Worm (Caenorhabditis elegans): ENCODE results near the gene phat-5.

phat-5 gene

ce11 chrV:4162922-4163321 lies 40.6 kb upstream of the phat-5 start, which contains the start of gene Y45G5AM.4:
Gene Y45G5AM.4 (plus strand): TSS chrV:4163222.
- TF ChIP-seq sdz-12 (GFP tag; optimal IDR thresholded peaks at IDR 0.05): no peak
- no peak for TF ChIP-seq dmd-6 (GFP tag; IDR thresholded peaks at IDR 0.05)
- no peak for TF ChIP-seq mxl-3 (GFP tag; optimal IDR thresholded peaks at IDR 0.05)
- no peak for TF ChIP-seq D1046.2 (GFP tag; IDR thresholded peaks at IDR 0.05)
- no peak for TF ChIP-seq nhr-48 (tag; optimal IDR thresholded peaks at IDR 0.05)
- no peak for TF ChIP-seq egl-27 (tag; optimal IDR thresholded peaks at IDR 0.05)
- TF ChIP-seq ztf-7 (tag; optimal IDR thresholded peaks at IDR 0.05): no peak
- TF ChIP-seq aha-1 (tag): no peak
- no peak for TF ChIP-seq lin-29 (GFP tag; IDR thresholded peaks at IDR 0.05)
- no peak for TF ChIP-seq dmd-8 (GFP tag; IDR thresholded peaks at IDR 0.05)
- no peak for TF ChIP-seq zip-11 (GFP tag; IDR thresholded peaks at IDR 0.05)
- no peak for TF ChIP-seq spr-3 (GFP tag; optimal IDR thresholded peaks at IDR 0.05)
- TF ChIP-seq T20F7.1 (GFP tag; optimal IDR thresholded peaks at IDR 0.05): no peak
- no peak for TF ChIP-seq Y5F2A.4 (GFP tag; optimal IDR thresholded peaks at IDR 0.05)
- no peak for TF ChIP-seq ceh-62 (tag; optimal IDR thresholded peaks at IDR 0.05)
- TF ChIP-seq ZK546.5 (tag; optimal IDR thresholded peaks at IDR 0.05): no peak
- no peak for TF ChIP-seq gei-8 (GFP tag; optimal IDR thresholded peaks at IDR 0.05)
- no peak for TF ChIP-seq ztf-11 (tag; optimal IDR thresholded peaks at IDR 0.05)
- TF ChIP-seq unc-130 (GFP tag; optimal IDR thresholded peaks at IDR 0.05): no peak

DNA sequence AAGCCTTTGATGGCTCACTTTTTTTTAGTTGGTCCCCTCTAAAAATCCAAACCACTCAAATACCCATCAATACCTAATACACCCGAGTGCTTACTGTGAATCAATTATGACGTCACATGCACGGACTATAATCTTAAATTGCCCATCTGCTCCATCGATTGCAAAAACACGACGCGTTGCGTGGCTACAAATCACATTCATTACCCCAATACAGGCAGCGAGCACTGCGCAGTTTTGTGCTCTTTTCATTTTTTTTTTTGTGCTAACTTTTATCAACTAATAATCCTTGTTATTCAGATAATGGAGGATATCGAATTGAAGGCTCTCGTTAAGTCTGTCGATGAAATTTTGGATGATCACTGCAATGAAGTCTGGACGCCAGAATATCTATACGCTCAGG lies 37.8 kb upstream of the phat-5 start, which contains the start of gene Y45G5AM.5:
Gene Y45G5AM.5, plus strand, starts transcription at position 301 of the 400 bp plus-strand sequence.
- TF ChIP-seq unc-62 (GFP tag; optimal IDR thresholded peaks at IDR 0.05 in 1 of 2): peak in 1 of 2 experiments; percentile 27
- no peak for TF ChIP-seq unc-62 (tag; optimal IDR thresholded peaks at IDR 0.05)
- TF ChIP-seq lin-1 (GFP tag; IDR thresholded peaks at IDR 0.05): no peak

ce11 chrV:4157291-4157690 lies 35.0 kb upstream of the phat-5 start:
- TF ChIP-seq daf-16 (GFP tag; optimal IDR thresholded peaks at IDR 0.05) (peak in 1 of 2 experiments; percentile 40), daf-16 (tag; optimal IDR thresholded peaks at IDR 0.05) (no peak), nhr-11 (tag; optimal IDR thresholded peaks at IDR 0.05) (peak; percentile 20), duxl-1 (tag; optimal IDR thresholded peaks at IDR 0.05; ENCODE audit: poor library complexity) (no peak), lsy-2 (tag; optimal IDR thresholded peaks at IDR 0.05) (no peak), Y105C5A.15 (GFP tag; IDR thresholded peaks at IDR 0.05) (no peak), nhr-42 (GFP tag; IDR thresholded peaks at IDR 0.05) (no peak), nhr-28 (tag; optimal IDR thresholded peaks at IDR 0.05) (peak; percentile 32), jun-1 (tag; optimal IDR thresholded peaks at IDR 0.05) (no peak), gei-8 (GFP tag; optimal IDR thresholded peaks at IDR 0.05) (no peak), unc-62 (GFP tag; optimal IDR thresholded peaks at IDR 0.05 in 1 of 2) (peak in 1 of 2 experiments; percentile 72), unc-62 (tag; optimal IDR thresholded peaks at IDR 0.05) (no peak), arid-1 (GFP tag; conservative IDR thresholded peaks at IDR 0.05) (no peak), nhr-76 (tag; optimal IDR thresholded peaks at IDR 0.05) (no peak), dve-1 (tag; optimal IDR thresholded peaks at IDR 0.05; ENCODE audit: insufficient read depth) (no peak), mxl-3 (GFP tag; optimal IDR thresholded peaks at IDR 0.05) (peak; percentile 13), egl-27 (tag; optimal IDR thresholded peaks at IDR 0.05) (no peak), madf-9 (GFP tag; conservative IDR thresholded peaks at IDR 0.05) (no peak), hlh-11 (tag; optimal IDR thresholded peaks at IDR 0.05) (peak; percentile 46), spr-1 (tag; optimal IDR thresholded peaks at IDR 0.05) (no peak)

DNA sequence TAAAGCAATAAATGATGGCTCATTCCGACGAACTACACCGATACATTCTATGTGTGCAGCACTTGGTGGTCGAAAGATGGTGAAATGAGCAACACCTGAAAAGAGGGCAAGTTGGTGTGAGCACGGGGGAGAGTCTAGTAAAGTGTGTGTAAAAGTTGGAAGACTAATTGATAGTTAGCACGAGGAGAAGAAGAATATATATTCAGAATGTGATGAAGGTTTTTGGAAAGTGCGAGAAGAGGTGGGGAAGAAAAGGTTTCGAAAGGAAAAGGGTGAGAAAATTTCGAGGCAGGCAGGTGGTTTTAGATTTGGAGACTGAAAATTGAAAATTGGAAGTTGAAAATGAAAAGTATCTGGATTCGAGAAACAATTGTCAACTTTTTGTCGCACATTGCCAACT lies 29.9 kb upstream of the phat-5 start, which contains the start of gene Y45G5AM.6:
Gene Y45G5AM.6, minus strand, starts transcription at position 101 of the 400 bp plus-strand sequence.
- no peak for TF ChIP-seq ztf-7 (tag; optimal IDR thresholded peaks at IDR 0.05)
- TF ChIP-seq skn-1 (tag; optimal IDR thresholded peaks at IDR 0.05): no peak
